Fruit fly (Drosophila melanogaster) whole organism: ENCODE measurements around the gene CG31068.

Experiments used
- CG8478 ChIP-seq: fragments of >200 bp; optimal IDR thresholded peaks from 2 replicates; lab custom pipeline; 2018; ENCODE audit warnings: inconsistent platforms
- Dll ChIP-seq: fragments of >200 bp; optimal IDR thresholded peaks from 2 replicates; lab custom pipeline; 2017
- EcR ChIP-seq, 2 experiments: fragments of >200 bp; optimal IDR thresholded peaks; 2 replicates each; lab custom pipeline; 2017; ENCODE audit warnings: missing biosample characterization in 2 of 2, missing genetic modification characterization in 2 of 2, missing genetic modification reagents in 2 of 2
- pan ChIP-seq: fragments of >200 bp; optimal IDR thresholded peaks from 2 replicates; lab custom pipeline; 2017
- psq ChIP-seq: fragments of >200 bp; optimal IDR thresholded peaks from 2 replicates; lab custom pipeline; 2017
- usp ChIP-seq: fragments of >200 bp; optimal IDR thresholded peaks from 2 replicates; lab custom pipeline; 2017; ENCODE audit warnings: missing biosample characterization, missing genetic modification characterization, mixed read lengths

dm6 chr3R:27222013-27222673 lies 11.4 kb upstream of the CG31068 start:
- no peak for TF ChIP-seq psq (lab: Kevin White, UChicago)
- TF ChIP-seq EcR (GFP tag; optimal IDR thresholded peaks at IDR 0.05; lab: Kevin White, UChicago) = no peak
- no peak for TF ChIP-seq usp
- TF ChIP-seq pan (lab: Kevin White, UChicago) = no peak
- no peak for TF ChIP-seq Dll (lab: Kevin White, UChicago)
- no peak for TF ChIP-seq CG8478 (lab: Kevin White, UChicago)
